Worm (Caenorhabditis elegans) whole organism, L2 larva: Measurements from ENCODE around the gene gcc-2.

Source experiments
- C34F6.9 ChIP-seq: fragments of 150-350 bp; optimal IDR thresholded peaks from 2 replicates; lab custom pipeline; 2014; ENCODE audit warnings: missing biosample characterization, missing genetic modification characterization
- F13H6.1 ChIP-seq: sonication (generic microtip); optimal IDR thresholded peaks from 2 replicates; lab custom pipeline; 2016; ENCODE audit warnings: missing genetic modification characterization, missing compliant biosample characterization
- R02D3.7 ChIP-seq: fragments of 150-350 bp; optimal IDR thresholded peaks from 2 replicates; lab custom pipeline; 2014; ENCODE audit warnings: missing biosample characterization, missing genetic modification characterization
- ZK546.5 ChIP-seq: sonication (generic microtip); optimal IDR thresholded peaks from 2 replicates; lab custom pipeline; 2017; ENCODE audit warnings: missing biosample characterization, missing genetic modification characterization
- alr-1 ChIP-seq: fragments of 150-350 bp; optimal IDR thresholded peaks from 2 replicates; lab custom pipeline; 2014; ENCODE audit warnings: missing biosample characterization, missing genetic modification characterization
- aly-2 ChIP-seq: fragments of 150-350 bp; optimal IDR thresholded peaks from 2 replicates; lab custom pipeline; 2014; ENCODE audit warnings: missing biosample characterization, missing genetic modification characterization
- blmp-1 ChIP-seq: sonication (generic microtip); optimal IDR thresholded peaks from 2 replicates; lab custom pipeline; 2017; ENCODE audit warnings: missing genetic modification characterization, mild to moderate bottlenecking, missing compliant biosample characterization, antibody characterized with exemption, moderate library complexity; ENCODE audit not compliant: insufficient read depth
- ceh-16 ChIP-seq: fragments of 150-350 bp; optimal IDR thresholded peaks from 2 replicates; lab custom pipeline; 2014; ENCODE audit warnings: missing biosample characterization, missing genetic modification characterization
- ceh-82 ChIP-seq: fragments of 150-350 bp; optimal IDR thresholded peaks from 2 replicates; lab custom pipeline; 2014; ENCODE audit warnings: missing biosample characterization, missing genetic modification characterization
- crh-2 ChIP-seq: sonication (generic microtip); optimal IDR thresholded peaks from 2 replicates; lab custom pipeline; 2017; ENCODE audit warnings: missing biosample characterization, missing genetic modification characterization
- dmd-4 ChIP-seq: sonication (generic microtip); optimal IDR thresholded peaks from 2 replicates; lab custom pipeline; 2017; ENCODE audit warnings: missing biosample characterization, missing genetic modification characterization
- elt-1 ChIP-seq: fragments of 150-350 bp; optimal IDR thresholded peaks from 2 replicates; lab custom pipeline; 2014; ENCODE audit warnings: missing biosample characterization, missing genetic modification characterization
- elt-3 ChIP-seq: sonication (generic microtip); optimal IDR thresholded peaks from 2 replicates; lab custom pipeline; 2017; ENCODE audit warnings: missing biosample characterization, missing genetic modification characterization
- fos-1 ChIP-seq: fragments of 150-350 bp; optimal IDR thresholded peaks from 2 replicates; lab custom pipeline; 2014; ENCODE audit warnings: missing biosample characterization, missing genetic modification characterization
- gmeb-1 ChIP-seq: fragments of 150-350 bp; optimal IDR thresholded peaks from 2 replicates; lab custom pipeline; 2014; ENCODE audit warnings: missing biosample characterization, missing genetic modification characterization
- lin-11 ChIP-seq: fragments of 150-350 bp; sonication (generic microtip); optimal IDR thresholded peaks from 2 replicates; lab custom pipeline; 2014; ENCODE audit warnings: missing biosample characterization, missing genetic modification characterization, inconsistent platforms, mixed read lengths
- lin-39 ChIP-seq: fragments of 150-350 bp; optimal IDR thresholded peaks from 2 replicates; lab custom pipeline; 2014; ENCODE audit warnings: missing biosample characterization, missing genetic modification reagents, missing genetic modification characterization
- lsy-2 ChIP-seq, 2 experiments: fragments of 150-350 bp in 1 of 2; sonication (generic microtip) in 1 of 2; optimal IDR thresholded peaks; 2 replicates each; lab custom pipeline; 2014 to 2017; ENCODE audit warnings: missing biosample characterization in 2 of 2, missing genetic modification characterization in 2 of 2
- mbf-1 ChIP-seq: sonication (generic microtip); optimal IDR thresholded peaks from 2 replicates; lab custom pipeline; 2017; ENCODE audit warnings: missing biosample characterization, missing genetic modification characterization
- nhr-10 ChIP-seq: sonication (generic microtip); optimal IDR thresholded peaks from 2 replicates; lab custom pipeline; 2017; ENCODE audit warnings: missing biosample characterization, missing genetic modification characterization
- nhr-11 ChIP-seq: fragments of 150-350 bp; optimal IDR thresholded peaks from 2 replicates; lab custom pipeline; 2014; ENCODE audit warnings: missing biosample characterization, missing genetic modification characterization
- nhr-12 ChIP-seq: fragments of 150-350 bp; optimal IDR thresholded peaks from 2 replicates; lab custom pipeline; 2014; ENCODE audit warnings: missing biosample characterization, missing genetic modification characterization
- nhr-129 ChIP-seq: fragments of 150-350 bp; optimal IDR thresholded peaks from 2 replicates; lab custom pipeline; 2014; ENCODE audit warnings: missing biosample characterization, missing genetic modification characterization
- nhr-23 ChIP-seq: fragments of 150-350 bp; optimal IDR thresholded peaks from 2 replicates; lab custom pipeline; 2014; ENCODE audit warnings: missing biosample characterization, missing genetic modification reagents, missing genetic modification characterization
- nhr-237 ChIP-seq: fragments of 150-350 bp; optimal IDR thresholded peaks from 2 replicates; lab custom pipeline; 2014; ENCODE audit warnings: missing biosample characterization, missing genetic modification characterization
- nhr-25 ChIP-seq: fragments of 150-350 bp; sonication (generic microtip); optimal IDR thresholded peaks from 3 replicates; lab custom pipeline; 2014; ENCODE audit warnings: missing biosample characterization, missing genetic modification characterization
- nhr-6 ChIP-seq: fragments of 150-350 bp; optimal IDR thresholded peaks from 2 replicates; lab custom pipeline; 2014; ENCODE audit warnings: missing biosample characterization, missing genetic modification characterization
- nhr-77 ChIP-seq: fragments of 150-350 bp; optimal IDR thresholded peaks from 2 replicates; lab custom pipeline; 2014; ENCODE audit warnings: missing biosample characterization, missing genetic modification characterization
- sem-4 ChIP-seq: fragments of 150-350 bp; optimal IDR thresholded peaks from 2 replicates; lab custom pipeline; 2014; ENCODE audit warnings: missing biosample characterization, missing genetic modification reagents, missing genetic modification characterization
- sma-3 ChIP-seq: sonication (generic microtip); optimal IDR thresholded peaks from 2 replicates; lab custom pipeline; 2016; ENCODE audit warnings: missing genetic modification reagents, missing genetic modification characterization, missing compliant biosample characterization
- sma-9 ChIP-seq, 2 experiments: fragments of 150-350 bp in 1 of 2; sonication (generic microtip) in 1 of 2; optimal IDR thresholded peaks; 2 replicates each; lab custom pipeline; 2014 to 2016; ENCODE audit warnings: missing genetic modification characterization in 2 of 2, mild to moderate bottlenecking in 1 of 2, missing biosample characterization in 1 of 2, missing compliant biosample characterization in 1 of 2, missing genetic modification reagents in 1 of 2, moderate library complexity in 1 of 2
- snpc-4 ChIP-seq: fragments of 150-350 bp; optimal IDR thresholded peaks from 2 replicates; lab custom pipeline; 2014; ENCODE audit warnings: missing biosample characterization, missing genetic modification characterization
- unc-39 ChIP-seq: fragments of 150-350 bp; optimal IDR thresholded peaks from 2 replicates; lab custom pipeline; 2014; ENCODE audit warnings: missing biosample characterization, missing genetic modification characterization
- unc-55 ChIP-seq: fragments of 150-350 bp; sonication (generic microtip); optimal IDR thresholded peaks from 3 replicates; lab custom pipeline; 2014; ENCODE audit warnings: missing biosample characterization, missing genetic modification reagents, missing genetic modification characterization
- unc-62 ChIP-seq: fragments of 150-350 bp; optimal IDR thresholded peaks from 2 replicates; lab custom pipeline; 2014; ENCODE audit warnings: missing biosample characterization, missing genetic modification reagents, missing genetic modification characterization
- ztf-1 ChIP-seq: fragments of 200-800 bp; sonication (Bioruptor generic); conservative IDR thresholded peaks from 2 replicates; pipeline ENCODE4 v1.3.6; 2022; ENCODE audit warnings: missing genetic modification characterization, missing compliant biosample characterization
- ztf-11 ChIP-seq: sonication (generic microtip); optimal IDR thresholded peaks from 2 replicates; lab custom pipeline; 2017; ENCODE audit warnings: missing biosample characterization, missing genetic modification characterization
- ztf-4 ChIP-seq: fragments of 150-350 bp; optimal IDR thresholded peaks from 2 replicates; lab custom pipeline; 2014; ENCODE audit warnings: missing biosample characterization, missing genetic modification characterization

gcc-2 gene

DNA sequence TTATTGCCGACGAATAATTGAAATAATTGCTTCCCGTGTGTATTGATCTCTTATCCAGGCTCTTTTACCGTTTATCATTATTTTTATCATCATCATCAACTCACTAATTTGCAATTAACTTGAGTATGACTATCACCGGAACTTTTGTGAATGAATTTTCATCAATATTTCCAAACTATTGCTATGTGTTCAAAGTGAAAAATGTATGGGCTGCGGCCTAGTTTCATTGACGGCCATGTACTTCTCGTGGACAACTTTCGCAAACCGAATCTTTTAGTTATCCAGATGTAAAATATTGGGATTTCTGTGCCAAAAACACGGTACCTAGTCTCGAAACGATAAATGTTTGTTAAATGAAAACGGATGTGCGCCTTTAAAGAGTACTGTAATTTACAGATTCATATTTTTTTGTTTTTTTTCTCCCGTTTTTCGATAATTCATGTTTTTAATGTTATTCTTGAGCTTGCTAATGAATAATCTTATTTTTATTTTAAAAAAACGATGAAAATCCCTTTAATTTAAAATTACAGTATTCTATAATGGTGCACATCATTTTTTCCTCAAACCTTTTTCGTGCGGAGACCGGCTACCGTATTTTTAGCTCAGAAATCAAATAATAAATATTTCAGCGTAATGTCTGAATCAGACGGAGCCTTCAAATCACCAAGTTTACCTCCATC is 36.7 kb upstream of the gcc-2 start, which contains the start of gene ZK632.2:
Gene ZK632.2 (plus strand): TSS at position 630 of the 680 bp plus-strand sequence.
- TF ChIP-seq ztf-11 (tag; lab: Kevin White, UChicago): no peak
- TF ChIP-seq fos-1: no peak
- TF ChIP-seq elt-1 (tag; lab: Kevin White, UChicago): no peak
- TF ChIP-seq lsy-2 (tag; optimal IDR thresholded peaks at IDR 0.05; lab: Kevin White, UChicago): peak in 1 of 2 experiments; percentile 17
- TF ChIP-seq sma-3: no peak
- TF ChIP-seq nhr-129 (tag; lab: Kevin White, UChicago): peak; percentile 13
- no peak for TF ChIP-seq F13H6.1 (tag; lab: Kevin White, UChicago)
- no peak for TF ChIP-seq crh-2
- no peak for TF ChIP-seq ZK546.5 (tag; lab: Kevin White, UChicago)
- no peak for TF ChIP-seq R02D3.7

ce11 chrIII:9796448-9796847 is 34.5 kb upstream of the gcc-2 start, which contains the start of gene srxa-10:
Gene srxa-10, minus strand, starts transcription at chrIII:9796548.
- TF ChIP-seq nhr-77 (no peak), ztf-1 (no peak), lin-39 (tag; lab: Kevin White, UChicago) (no peak), unc-55 (no peak), dmd-4 (tag; lab: Kevin White, UChicago) (no peak), nhr-25 (tag; lab: Kevin White, UChicago) (no peak), mbf-1 (tag; lab: Kevin White, UChicago) (no peak), ztf-11 (tag; lab: Kevin White, UChicago) (no peak), ztf-4 (no peak), sem-4 (tag; lab: Kevin White, UChicago) (no peak), ZK546.5 (tag; lab: Kevin White, UChicago) (no peak), C34F6.9 (tag; lab: Kevin White, UChicago) (no peak), blmp-1 (no peak), sma-9 (GFP tag; optimal IDR thresholded peaks at IDR 0.05; lab: Kevin White, UChicago) (no peak), sma-9 (tag; optimal IDR thresholded peaks at IDR 0.05; lab: Kevin White, UChicago) (no peak), unc-62 (GFP tag; lab: Kevin White, UChicago) (no peak), lsy-2 (tag; optimal IDR thresholded peaks at IDR 0.05; lab: Kevin White, UChicago) (no peak), snpc-4 (tag; lab: Kevin White, UChicago) (no peak)

DNA sequence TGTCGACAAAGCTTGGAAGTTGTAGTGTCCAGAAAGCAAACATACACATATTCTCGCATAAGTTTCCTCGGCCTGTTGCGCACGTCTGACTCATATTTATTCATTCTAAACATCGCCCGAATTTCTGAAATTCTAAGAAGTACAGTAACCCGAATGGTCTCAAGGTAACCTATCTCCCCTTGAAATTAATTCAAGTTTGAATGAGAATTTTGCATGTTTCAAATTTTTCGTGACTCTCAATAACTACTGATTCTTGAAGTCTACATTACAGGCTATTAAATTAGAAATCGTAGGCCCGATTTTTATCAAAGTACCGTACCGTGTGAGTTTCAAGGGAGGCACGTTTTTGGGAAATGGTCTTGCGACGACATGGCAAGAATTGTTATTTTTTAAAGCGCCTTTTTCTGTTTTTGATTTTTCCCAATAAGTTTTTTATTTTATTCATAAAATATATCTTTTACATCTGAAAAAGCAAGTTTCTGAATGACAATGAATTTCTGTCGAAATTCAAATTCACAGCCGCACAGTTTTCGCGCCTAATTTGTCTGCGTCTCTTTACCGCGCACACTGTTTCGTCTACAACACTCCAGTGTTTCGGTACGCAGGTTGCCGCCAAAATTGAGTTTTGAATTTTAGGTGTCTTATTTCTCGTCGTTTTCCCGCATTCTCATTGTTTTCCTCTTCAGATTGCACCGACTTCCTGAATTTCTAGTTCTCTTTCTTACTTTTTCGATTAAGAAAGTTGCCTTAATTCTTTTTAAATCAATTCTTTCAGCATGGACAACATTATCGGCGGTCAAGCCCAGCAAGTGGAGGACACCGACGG is 31.9 kb upstream of the gcc-2 start, which contains the start of the genes R10E11.9 and mcm-6:
Gene R10E11.9 (minus strand): TSS at position 51 of the 826 bp plus-strand sequence.
Gene mcm-6 (plus strand): TSS at position 776 of the 826 bp plus-strand sequence.
- TF ChIP-seq nhr-11 (tag; lab: Kevin White, UChicago) (no peak), nhr-12 (tag; lab: Kevin White, UChicago) (no peak), gmeb-1 (tag; lab: Kevin White, UChicago) (peak; percentile 62), nhr-6 (tag; lab: Kevin White, UChicago) (no peak), nhr-77 (no peak), crh-2 (no peak), nhr-10 (no peak), alr-1 (no peak), fos-1 (no peak), aly-2 (no peak), C34F6.9 (tag; lab: Kevin White, UChicago) (peak; percentile 16), ZK546.5 (tag; lab: Kevin White, UChicago) (no peak), ztf-11 (tag; lab: Kevin White, UChicago) (no peak), ceh-16 (tag; lab: Kevin White, UChicago) (no peak), unc-39 (tag; lab: Kevin White, UChicago) (no peak), nhr-23 (tag; lab: Kevin White, UChicago) (no peak), unc-55 (no peak), lin-11 (no peak), elt-3 (tag; lab: Kevin White, UChicago) (no peak), nhr-237 (tag; lab: Kevin White, UChicago) (no peak), lsy-2 (tag; optimal IDR thresholded peaks at IDR 0.05; lab: Kevin White, UChicago) (peak in 1 of 2 experiments; percentile 20), ceh-82 (tag; lab: Kevin White, UChicago) (no peak), unc-62 (GFP tag; lab: Kevin White, UChicago) (no peak)
